Worm (Caenorhabditis elegans) whole organism, L2 larva: ENCODE measurements around the gene ZK1248.19.

Experiments used
- alr-1 ChIP-seq: fragments of 150-350 bp; optimal IDR thresholded peaks from 2 replicates; lab custom pipeline; 2014; ENCODE audit warnings: missing biosample characterization, missing genetic modification characterization
- lin-39 ChIP-seq: fragments of 150-350 bp; optimal IDR thresholded peaks from 2 replicates; lab custom pipeline; 2014; ENCODE audit warnings: missing biosample characterization, missing genetic modification reagents, missing genetic modification characterization
- snpc-4 ChIP-seq: fragments of 150-350 bp; optimal IDR thresholded peaks from 2 replicates; lab custom pipeline; 2014; ENCODE audit warnings: missing biosample characterization, missing genetic modification characterization
- zag-1 ChIP-seq: fragments of 150-350 bp; optimal IDR thresholded peaks from 2 replicates; lab custom pipeline; 2014; ENCODE audit warnings: missing biosample characterization, missing genetic modification characterization

DNA sequence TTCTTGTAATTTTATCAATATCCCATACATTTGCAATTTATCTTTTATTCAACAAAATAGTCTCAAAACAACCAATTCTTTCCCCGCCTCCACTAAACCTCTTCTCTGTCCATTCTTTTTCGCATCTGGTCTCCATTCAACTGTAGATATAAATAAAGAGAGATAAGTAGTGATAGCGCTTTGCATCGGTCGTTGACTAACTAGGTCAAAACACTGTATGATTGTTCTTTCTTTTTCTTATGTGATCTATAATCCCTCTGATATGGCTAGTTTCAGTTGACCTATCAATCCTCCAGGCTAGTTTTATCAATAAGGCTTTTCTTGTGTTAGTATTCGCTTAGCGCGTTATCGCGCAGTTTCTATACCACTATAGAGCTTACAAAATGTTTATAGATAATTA lies 14.0 kb upstream of the ZK1248.19 start:
- TF ChIP-seq alr-1 (tag; lab: Kevin White, UChicago) = no peak
- no peak for TF ChIP-seq lin-39 (tag; lab: Kevin White, UChicago)
- no peak for TF ChIP-seq snpc-4 (tag; lab: Kevin White, UChicago)
- no peak for TF ChIP-seq zag-1 (tag; lab: Kevin White, UChicago)
